Worm (Caenorhabditis elegans) whole organism, mixed stage, embryonic: ENCODE data around the gene F59B10.6.

Source experiments
- bed-3 ChIP-seq: fragments of 200-800 bp; sonication (Bioruptor generic); optimal IDR thresholded peaks from 3 replicates; lab custom pipeline; 2018; ENCODE audit warnings: mild to moderate bottlenecking, missing genetic modification characterization, moderate library complexity, missing compliant biosample characterization
- blmp-1 ChIP-seq: fragments of 150-350 bp; optimal IDR thresholded peaks from 2 replicates; lab custom pipeline; 2014; ENCODE audit warnings: missing biosample characterization, missing genetic modification characterization
- ceh-39 ChIP-seq: fragments of 150-350 bp; optimal IDR thresholded peaks from 2 replicates; lab custom pipeline; 2014; ENCODE audit warnings: missing biosample characterization, missing genetic modification characterization
- ceh-43 ChIP-seq: fragments of 200-800 bp; sonication (Bioruptor generic); optimal IDR thresholded peaks from 2 replicates; lab custom pipeline; 2018; ENCODE audit warnings: mild to moderate bottlenecking, missing genetic modification characterization, moderate library complexity, missing compliant biosample characterization
- ceh-83 ChIP-seq: fragments of 200-800 bp; sonication (Bioruptor generic); optimal IDR thresholded peaks from 2 replicates; lab custom pipeline; 2018; ENCODE audit warnings: mild to moderate bottlenecking, missing genetic modification characterization, missing compliant biosample characterization
- ces-1 ChIP-seq: fragments of 150-350 bp; optimal IDR thresholded peaks from 2 replicates; lab custom pipeline; 2014; ENCODE audit warnings: missing biosample characterization, missing genetic modification reagents, missing genetic modification characterization
- cnd-1 ChIP-seq: fragments of 200-800 bp; sonication (Bioruptor generic); optimal IDR thresholded peaks from 2 replicates; lab custom pipeline; 2018; ENCODE audit warnings: mild to moderate bottlenecking, missing genetic modification characterization, missing compliant biosample characterization
- drap-1 ChIP-seq: fragments of 200-800 bp; sonication (Bioruptor generic); optimal IDR thresholded peaks from 3 replicates; lab custom pipeline; 2018; ENCODE audit warnings: mild to moderate bottlenecking, missing genetic modification characterization, missing compliant biosample characterization
- elt-1 ChIP-seq: sonication (generic microtip); optimal IDR thresholded peaks from 2 replicates; lab custom pipeline; 2017; ENCODE audit warnings: missing genetic modification characterization, mild to moderate bottlenecking, missing compliant biosample characterization, antibody characterized with exemption, moderate library complexity, borderline replicate concordance; ENCODE audit not compliant: insufficient read depth
- elt-3 ChIP-seq: fragments of 150-350 bp; optimal IDR thresholded peaks from 2 replicates; lab custom pipeline; 2014; ENCODE audit warnings: missing biosample characterization, missing genetic modification characterization
- ham-2 ChIP-seq: fragments of 200-800 bp; sonication (Bioruptor generic); optimal IDR thresholded peaks from 2 replicates; lab custom pipeline; 2018; ENCODE audit warnings: mild to moderate bottlenecking, missing genetic modification characterization, missing compliant biosample characterization
- hlh-1 ChIP-seq: fragments of 150-350 bp; optimal IDR thresholded peaks from 2 replicates; lab custom pipeline; 2014; ENCODE audit warnings: missing biosample characterization, missing genetic modification reagents, missing genetic modification characterization
- lin-13 ChIP-seq: fragments of 150-350 bp; optimal IDR thresholded peaks from 2 replicates; lab custom pipeline; 2014; ENCODE audit warnings: missing biosample characterization, missing genetic modification characterization
- lsy-2 ChIP-seq: fragments of 150-350 bp; optimal IDR thresholded peaks from 2 replicates; lab custom pipeline; 2014; ENCODE audit warnings: missing biosample characterization, missing genetic modification characterization
- mab-5 ChIP-seq: fragments of 150-350 bp; optimal IDR thresholded peaks from 2 replicates; lab custom pipeline; 2014; ENCODE audit warnings: missing biosample characterization, missing genetic modification characterization
- mep-1 ChIP-seq: fragments of 150-350 bp; optimal IDR thresholded peaks from 2 replicates; lab custom pipeline; 2017; ENCODE audit warnings: missing biosample characterization, missing genetic modification reagents, missing genetic modification characterization, inconsistent platforms
- nhr-12 ChIP-seq: fragments of 150-350 bp; optimal IDR thresholded peaks from 2 replicates; lab custom pipeline; 2014; ENCODE audit warnings: missing biosample characterization, missing genetic modification characterization
- nhr-2 ChIP-seq: fragments of 150-350 bp; optimal IDR thresholded peaks from 2 replicates; lab custom pipeline; 2014; ENCODE audit warnings: missing biosample characterization, missing genetic modification characterization
- nhr-237 ChIP-seq: fragments of 150-350 bp; optimal IDR thresholded peaks from 2 replicates; lab custom pipeline; 2014; ENCODE audit warnings: missing biosample characterization, missing genetic modification characterization
- nhr-28 ChIP-seq: fragments of 150-350 bp; optimal IDR thresholded peaks from 2 replicates; lab custom pipeline; 2014; ENCODE audit warnings: missing biosample characterization, missing genetic modification characterization
- pha-4 ChIP-seq: fragments of 150-350 bp; optimal IDR thresholded peaks from 2 replicates; lab custom pipeline; 2018; ENCODE audit warnings: missing biosample characterization, missing genetic modification reagents, missing genetic modification characterization
- snpc-4 ChIP-seq: fragments of 150-350 bp; optimal IDR thresholded peaks from 2 replicates; lab custom pipeline; 2014; ENCODE audit warnings: missing biosample characterization, missing genetic modification characterization
- sptf-1 ChIP-seq: sonication (generic microtip); optimal IDR thresholded peaks from 2 replicates; lab custom pipeline; 2017; ENCODE audit warnings: mild to moderate bottlenecking, missing genetic modification characterization, moderate library complexity, missing compliant biosample characterization
- tbx-8 ChIP-seq: fragments of 200-800 bp; sonication (Bioruptor generic); optimal IDR thresholded peaks from 2 replicates; lab custom pipeline; 2018; ENCODE audit warnings: mild to moderate bottlenecking, missing genetic modification characterization, moderate library complexity, missing compliant biosample characterization
- unc-120 ChIP-seq: sonication (generic microtip); optimal IDR thresholded peaks from 2 replicates; lab custom pipeline; 2017; ENCODE audit warnings: missing genetic modification characterization, missing compliant biosample characterization; ENCODE audit not compliant: poor library complexity, severe bottlenecking
- unc-39 ChIP-seq: fragments of 150-350 bp; optimal IDR thresholded peaks from 2 replicates; lab custom pipeline; 2014; ENCODE audit warnings: missing biosample characterization, missing genetic modification characterization
- unc-62 ChIP-seq: fragments of 150-350 bp; optimal IDR thresholded peaks from 2 replicates; lab custom pipeline; 2014; ENCODE audit warnings: missing biosample characterization, missing genetic modification reagents, missing genetic modification characterization
- zip-8 ChIP-seq: fragments of 150-350 bp; optimal IDR thresholded peaks from 2 replicates; lab custom pipeline; 2014; ENCODE audit warnings: missing biosample characterization, missing genetic modification characterization

The F59B10.6 gene

DNA sequence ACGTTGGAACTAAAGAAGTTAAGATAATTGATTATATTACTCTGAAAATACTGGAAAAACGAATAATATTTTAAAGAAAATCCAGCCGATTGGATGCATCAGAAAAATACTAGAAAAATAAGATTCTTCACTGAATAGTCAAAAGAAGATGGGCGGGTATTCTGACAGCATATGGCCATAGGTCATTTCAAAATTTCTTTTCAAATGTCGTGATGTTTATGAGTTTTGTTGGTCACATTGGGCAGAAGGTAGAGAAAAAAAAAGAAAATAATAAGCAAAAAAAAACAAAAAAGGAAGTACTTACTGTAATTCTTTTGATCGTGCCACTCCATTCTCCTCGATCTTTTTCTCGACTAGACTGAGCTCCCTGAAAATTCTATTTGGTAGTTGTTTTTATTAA is 691 bp downstream of the F59B10.6 start, which contains the start of gene F59B10.5:
TSS of gene F59B10.5 (minus strand) at position 101 of the 400 bp plus-strand sequence.
- TF ChIP-seq lin-13 = no peak
- TF ChIP-seq ham-2 (GFP tag; lab: Kevin White, UChicago) = no peak
- no peak for TF ChIP-seq nhr-2
- no peak for TF ChIP-seq nhr-237 (tag; lab: Kevin White, UChicago)
- no peak for TF ChIP-seq mab-5 (tag; lab: Kevin White, UChicago)
- TF ChIP-seq sptf-1 = no peak
- no peak for TF ChIP-seq snpc-4 (tag; lab: Kevin White, UChicago)
- TF ChIP-seq cnd-1 (tag; lab: Kevin White, UChicago) = no peak
- TF ChIP-seq ces-1 (GFP tag; lab: Kevin White, UChicago) = no peak

DNA sequence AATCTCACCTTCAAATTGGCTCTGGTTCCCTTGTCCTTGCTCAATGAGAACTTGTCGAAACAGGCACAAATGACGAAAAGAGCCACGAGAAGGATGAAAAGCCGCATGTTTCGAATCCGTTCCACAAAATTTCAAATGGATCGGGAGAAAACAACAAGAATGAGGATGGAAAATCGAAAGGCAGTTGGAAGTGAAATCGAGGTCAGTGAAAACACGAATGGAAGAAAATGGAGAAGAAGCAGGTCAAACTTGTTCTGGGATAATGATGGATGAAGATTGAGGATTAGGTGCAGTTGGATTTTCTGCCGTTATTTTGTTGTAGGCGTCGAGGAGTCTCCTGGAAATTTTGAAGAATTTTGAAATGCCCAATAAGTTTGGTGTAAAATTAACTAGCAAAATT is 1.2 kb downstream of the F59B10.6 start:
- TF ChIP-seq drap-1 (GFP tag; lab: Kevin White, UChicago) (no peak), bed-3 (GFP tag; lab: Kevin White, UChicago) (no peak), lsy-2 (tag; lab: Kevin White, UChicago) (no peak), blmp-1 (tag; lab: Kevin White, UChicago) (no peak)

DNA sequence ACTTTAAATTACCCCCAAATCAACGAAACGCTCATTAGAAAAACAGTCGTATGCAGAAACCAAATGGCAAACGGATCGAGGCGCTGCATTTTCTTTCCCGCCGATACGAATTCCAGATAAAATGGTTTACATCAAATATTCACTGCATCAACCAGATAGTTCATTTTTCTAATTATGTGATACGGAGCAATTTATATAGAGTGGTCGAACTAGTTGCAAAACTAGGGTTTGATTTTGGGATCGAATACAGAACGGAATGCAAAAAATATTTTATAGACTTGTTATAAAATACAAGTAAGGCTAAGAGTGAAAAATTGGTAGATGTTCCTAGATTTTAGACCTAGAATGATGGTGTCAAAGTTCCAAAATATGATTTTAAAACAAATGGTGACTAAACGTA is 4.4 kb downstream of the F59B10.6 start:
- no peak for TF ChIP-seq bed-3 (GFP tag; lab: Kevin White, UChicago)
- no peak for TF ChIP-seq ceh-43 (GFP tag; lab: Kevin White, UChicago)
- no peak for TF ChIP-seq unc-39 (tag; lab: Kevin White, UChicago)
- no peak for TF ChIP-seq snpc-4 (tag; lab: Kevin White, UChicago)
- TF ChIP-seq blmp-1 (tag; lab: Kevin White, UChicago) = no peak
- TF ChIP-seq elt-3 (tag; lab: Kevin White, UChicago) = no peak
- no peak for TF ChIP-seq zip-8 (tag; lab: Kevin White, UChicago)
- TF ChIP-seq nhr-12 (tag; lab: Kevin White, UChicago) = no peak

DNA sequence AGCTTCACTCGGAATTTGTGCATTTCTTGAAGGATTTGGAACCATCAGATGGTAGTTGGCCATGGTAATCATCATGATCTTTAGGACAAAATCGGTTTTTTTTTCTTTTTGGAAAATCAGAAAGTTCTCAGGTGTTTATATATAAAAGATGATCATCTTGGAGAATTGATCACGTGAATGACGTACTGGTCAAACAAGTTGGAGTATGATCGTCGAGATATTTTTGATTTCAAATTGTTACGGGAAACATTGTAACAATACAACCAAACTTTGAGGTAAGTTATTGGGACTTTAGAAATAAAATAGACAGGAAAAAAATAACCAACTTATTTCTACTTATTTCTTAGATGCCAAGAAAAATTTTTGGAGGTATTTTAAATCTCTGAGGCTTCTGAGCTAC is 5.3 kb downstream of the F59B10.6 start, which contains the start of gene F59B10.4:
TSS of gene F59B10.4 (minus strand) at position 101 of the 400 bp plus-strand sequence.
- TF ChIP-seq ces-1 (GFP tag; lab: Kevin White, UChicago) = no peak
- TF ChIP-seq, all 35 proteins: peak for 0

DNA sequence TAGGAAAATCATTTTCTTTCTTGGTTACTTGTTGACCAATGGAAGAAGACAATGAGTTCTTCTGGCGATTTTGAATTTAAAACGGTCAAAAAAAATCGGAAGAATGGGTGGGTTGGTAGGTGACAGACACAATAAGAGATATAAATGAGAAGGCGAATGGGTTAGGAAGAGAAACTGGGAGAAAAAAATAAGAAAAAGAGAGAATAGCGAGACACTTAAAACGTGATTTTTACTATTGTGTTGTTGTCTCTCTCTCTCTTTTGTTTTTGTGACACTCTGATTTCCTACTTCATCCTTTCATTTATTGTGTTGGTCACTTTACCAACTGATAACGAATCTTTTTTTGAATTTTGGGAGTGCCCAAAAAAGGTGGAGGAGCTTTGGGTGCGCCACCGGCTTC is 7.9 kb downstream of the F59B10.6 start:
- no peak for TF ChIP-seq ham-2 (GFP tag; lab: Kevin White, UChicago)
- TF ChIP-seq, all 35 proteins: peak for 0

DNA sequence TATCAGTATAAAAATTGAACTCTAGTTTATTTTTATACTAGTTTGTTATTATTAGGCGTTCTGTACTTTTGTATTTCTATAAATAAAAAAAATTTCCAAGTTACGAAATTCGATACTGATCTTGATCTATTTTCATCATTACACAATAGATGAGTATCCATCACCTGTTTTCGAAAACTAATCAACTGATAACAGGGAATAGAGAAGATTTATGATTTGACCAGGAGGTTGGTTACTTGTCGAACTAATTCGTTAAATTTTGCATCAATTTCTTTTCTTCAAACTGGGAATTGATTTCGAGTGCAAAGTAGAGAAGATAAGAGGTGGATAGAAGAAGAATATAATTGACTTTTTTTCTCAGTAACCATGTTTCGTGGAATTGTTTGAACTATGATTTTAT is 8.9 kb downstream of the F59B10.6 start:
- no peak for TF ChIP-seq bed-3 (GFP tag; lab: Kevin White, UChicago)
- no peak for TF ChIP-seq cnd-1 (tag; lab: Kevin White, UChicago)
- no peak for TF ChIP-seq unc-120 (tag; lab: Kevin White, UChicago)
- TF ChIP-seq unc-62 (GFP tag; lab: Kevin White, UChicago) = no peak
- no peak for TF ChIP-seq snpc-4 (tag; lab: Kevin White, UChicago)
- TF ChIP-seq hlh-1 = no peak
- TF ChIP-seq, all 35 proteins: peak for 0

DNA sequence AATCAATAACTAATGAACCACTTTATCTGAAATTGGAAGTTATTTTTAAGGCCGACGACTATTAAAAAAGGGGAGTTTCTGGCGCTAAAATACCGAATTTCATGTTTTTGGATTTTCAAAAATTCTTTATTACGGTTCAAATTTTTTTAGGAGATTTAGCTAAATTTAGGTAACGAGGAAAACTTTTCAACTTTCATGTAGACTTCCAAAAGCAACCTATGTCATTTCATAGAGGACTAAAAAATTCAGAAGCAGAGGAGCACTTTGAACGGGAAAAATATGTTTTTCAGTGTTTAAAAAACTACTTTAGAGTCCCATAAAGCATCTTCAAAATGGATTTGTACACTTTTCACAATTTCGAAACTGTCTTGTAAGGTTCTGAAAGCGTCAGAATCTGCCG is 10.9 kb downstream of the F59B10.6 start:
- TF ChIP-seq mab-5 (tag; lab: Kevin White, UChicago) = no peak
- no peak for TF ChIP-seq sptf-1
- no peak for TF ChIP-seq ceh-43 (GFP tag; lab: Kevin White, UChicago)
- no peak for TF ChIP-seq nhr-237 (tag; lab: Kevin White, UChicago)
- no peak for TF ChIP-seq mep-1
- no peak for TF ChIP-seq ham-2 (GFP tag; lab: Kevin White, UChicago)
- TF ChIP-seq tbx-8 (GFP tag; lab: Kevin White, UChicago) = no peak
- TF ChIP-seq unc-62 (GFP tag; lab: Kevin White, UChicago) = no peak
- no peak for TF ChIP-seq elt-1 (tag; lab: Kevin White, UChicago)
- TF ChIP-seq ceh-39 = no peak
- no peak for TF ChIP-seq nhr-28
- TF ChIP-seq ceh-83 (GFP tag; lab: Kevin White, UChicago) = no peak
- TF ChIP-seq cnd-1 (tag; lab: Kevin White, UChicago) = no peak
- no peak for TF ChIP-seq blmp-1 (tag; lab: Kevin White, UChicago)
- no peak for TF ChIP-seq zip-8 (tag; lab: Kevin White, UChicago)
- no peak for TF ChIP-seq pha-4
- TF ChIP-seq hlh-1 = no peak
- TF ChIP-seq ces-1 (GFP tag; lab: Kevin White, UChicago) = no peak
- TF ChIP-seq, all 35 proteins: peak for 0
